Worm (Caenorhabditis elegans): ENCODE data around the gene pink-1.
A peak's percentile ranks its signal among the peaks of the same experiment; 100 is the strongest.
"Not testable (repeated sequence)": the region's sequence is repeated elsewhere in the genome, so short reads cannot be mapped to it uniquely, and the experiment has no call there.

Gene pink-1

ce11 chrII:5351799-5352198, 43.7 kb downstream of the pink-1 start, which contains the start of gene F09E5.7:
TSS of gene F09E5.7 (plus strand) at chrII:5352099.
- TF ChIP-seq F39B2.1 (GFP tag; IDR thresholded peaks at IDR 0.05): no peak
- TF ChIP-seq ztf-26 (tag; optimal IDR thresholded peaks at IDR 0.05): no peak
- no peak for TF ChIP-seq unc-62 (GFP tag; optimal IDR thresholded peaks at IDR 0.05)
- no peak for TF ChIP-seq die-1 (tag; optimal IDR thresholded peaks at IDR 0.05)
- no peak for TF ChIP-seq F33H1.4 (GFP tag; IDR thresholded peaks at IDR 0.05)
- TF ChIP-seq Y56A3A.18 (GFP tag; IDR thresholded peaks at IDR 0.05): no peak

DNA sequence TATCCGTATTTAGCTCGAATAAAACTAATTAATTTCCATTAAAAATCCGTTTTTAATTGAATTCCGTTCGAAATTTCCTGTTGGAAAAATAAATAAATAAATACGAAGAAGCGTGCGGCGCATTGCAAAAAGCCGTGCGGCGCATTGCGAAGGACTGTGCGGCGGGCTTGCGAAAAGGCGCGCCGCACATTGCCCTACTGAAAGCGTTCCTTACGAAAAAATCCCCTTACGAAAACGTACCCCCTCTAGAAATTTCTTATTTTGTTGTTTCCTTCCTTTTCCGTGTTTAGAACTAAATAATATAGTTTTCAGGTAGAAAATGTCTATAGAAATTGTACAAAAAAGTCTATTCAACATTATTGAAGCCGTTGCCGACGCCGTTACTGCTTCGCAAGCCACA, 45.1 kb downstream of the pink-1 start, which contains the start of gene F09E5.8:
TSS of gene F09E5.8 (plus strand) at position 313 of the 400 bp plus-strand sequence.
- TF ChIP-seq cebp-1 (GFP tag; IDR thresholded peaks at IDR 0.05) (peak; percentile 24; the same call in 1 of the 2 replicates), hmg-1.2 (GFP tag; IDR thresholded peaks at IDR 0.05) (peak; percentile 44; the same call in 1 of the 2 replicates), ceh-100 (GFP tag; IDR thresholded peaks at IDR 0.05) (peak; percentile 83), D2030.7 (GFP tag; IDR thresholded peaks at IDR 0.05) (peak; percentile 60), ekl-4 (GFP tag; IDR thresholded peaks at IDR 0.05) (peak; percentile 52; the same call in 1 of the 2 replicates), pbrm-1 (GFP tag; IDR thresholded peaks at IDR 0.05) (peak; percentile 68; the same call in 1 of the 2 replicates), dox-1 (GFP tag; IDR thresholded peaks at IDR 0.05) (peak; percentile 93), nfyb-1 (GFP tag; IDR thresholded peaks at IDR 0.05) (peak; percentile 72; the same call in 1 of the 2 replicates), K11D2.4 (GFP tag; IDR thresholded peaks at IDR 0.05) (peak; percentile 12; the same call in 1 of the 2 replicates), lin-26 (GFP tag; IDR thresholded peaks at IDR 0.05) (0 out of 2 replicates have a peak, but pooled peaks have one; percentile 35), madf-6 (GFP tag; IDR thresholded peaks at IDR 0.05) (peak; percentile 30; the same call in 1 of the 2 replicates), Y53G8AR.9 (GFP tag; conservative IDR thresholded peaks at IDR 0.05) (0 out of 2 replicates have a peak, but pooled peaks have one; percentile 41), mcd-1 (GFP tag; IDR thresholded peaks at IDR 0.05) (peak; percentile 83), F33H1.4 (GFP tag; IDR thresholded peaks at IDR 0.05) (peak; percentile 19; the same call in 1 of the 2 replicates), C17E4.6 (GFP tag; IDR thresholded peaks at IDR 0.05) (peak; percentile 62; the same call in 1 of the 2 replicates), egrh-3 (GFP tag; IDR thresholded peaks at IDR 0.05) (peak; percentile 42), C06A6.2 (GFP tag; conservative IDR thresholded peaks at IDR 0.05) (peak; percentile 97)
- not testable (repeated sequence) for TF ChIP-seq cebp-1 (tag; optimal IDR thresholded peaks at IDR 0.05)

ce11 chrII:5346350-5346749, 49.1 kb downstream of the pink-1 start:
- TF ChIP-seq tbp1 (GFP tag; optimal IDR thresholded peaks at IDR 0.05): peak; percentile 16
- peak; percentile 66 for TF ChIP-seq hmg-20 (GFP tag; IDR thresholded peaks at IDR 0.05)
- TF ChIP-seq sea-2 (GFP tag; IDR thresholded peaks at IDR 0.05): 0 out of 2 replicates have a peak, but pooled peaks have one; percentile 50
- TF ChIP-seq Y67H2A.10 (GFP tag; conservative IDR thresholded peaks at IDR 0.05): peak; percentile 63; the same call in 1 of the 2 replicates
- TF ChIP-seq dpl-1 (GFP tag; optimal IDR thresholded peaks at IDR 0.05): peak; percentile 55
- TF ChIP-seq ceh-100 (GFP tag; IDR thresholded peaks at IDR 0.05): peak; percentile 94
- TF ChIP-seq attf-6 (GFP tag; IDR thresholded peaks at IDR 0.05): peak; percentile 57; the same call in 1 of the 2 replicates
- peak; percentile 1 for TF ChIP-seq nhr-80 (tag; optimal IDR thresholded peaks at IDR 0.05)
- TF ChIP-seq C06A6.2 (GFP tag; conservative IDR thresholded peaks at IDR 0.05): peak; percentile 100
- TF ChIP-seq lir-1 (GFP tag; conservative IDR thresholded peaks at IDR 0.05): peak; percentile 57; the same call in 1 of the 2 replicates
- peak; percentile 82 for TF ChIP-seq madf-6 (GFP tag; IDR thresholded peaks at IDR 0.05)
- TF ChIP-seq snpc-4 (GFP tag; optimal IDR thresholded peaks at IDR 0.05): not testable (repeated sequence)
- peak in 1 of 4 experiments; percentile 36 for TF ChIP-seq snpc-4 (tag; optimal IDR thresholded peaks at IDR 0.05)
- peak; percentile 95 for TF ChIP-seq ekl-4 (GFP tag; IDR thresholded peaks at IDR 0.05)
- peak; percentile 89 for TF ChIP-seq lin-54 (GFP tag; optimal IDR thresholded peaks at IDR 0.05)
- TF ChIP-seq attf-5 (GFP tag; optimal IDR thresholded peaks at IDR 0.05): peak; percentile 72
- TF ChIP-seq madf-3 (GFP tag; IDR thresholded peaks at IDR 0.05): 0 out of 2 replicates have a peak, but pooled peaks have one; percentile 70
- peak; percentile 73 for TF ChIP-seq egrh-3 (GFP tag; IDR thresholded peaks at IDR 0.05)
- TF ChIP-seq lin-40 (tag; optimal IDR thresholded peaks at IDR 0.05): peak; percentile 37
- TF ChIP-seq efl-1 (GFP tag; optimal IDR thresholded peaks at IDR 0.05): peak; percentile 53
- peak; percentile 78 for TF ChIP-seq lin-26 (GFP tag; IDR thresholded peaks at IDR 0.05)
- TF ChIP-seq ztf-25 (GFP tag; IDR thresholded peaks at IDR 0.05): peak; percentile 75; the same call in 1 of the 2 replicates
- TF ChIP-seq attf-3 (GFP tag; conservative IDR thresholded peaks at IDR 0.05): peak; percentile 74
- peak; percentile 89 for TF ChIP-seq let-526 (GFP tag; IDR thresholded peaks at IDR 0.05)
- TF ChIP-seq lsl-1 (GFP tag; optimal IDR thresholded peaks at IDR 0.05): peak; percentile 63
- peak; percentile 69; the same call in 1 of the 2 replicates for TF ChIP-seq hsf-1 (GFP tag; IDR thresholded peaks at IDR 0.05)
- peak; percentile 99 for TF ChIP-seq mcd-1 (GFP tag; IDR thresholded peaks at IDR 0.05)
- peak; percentile 89 for TF ChIP-seq K11D2.4 (GFP tag; IDR thresholded peaks at IDR 0.05)
- TF ChIP-seq Y56A3A.18 (GFP tag; IDR thresholded peaks at IDR 0.05): peak; percentile 91
- TF ChIP-seq B0019.2 (GFP tag; conservative IDR thresholded peaks at IDR 0.05): peak; percentile 78
